Worm (Caenorhabditis elegans) whole organism, L3 larva: Measurements from ENCODE around the gene T08G5.2.

Source experiments
- R02D3.7 ChIP-seq: fragments of 150-350 bp; optimal IDR thresholded peaks from 2 replicates; lab custom pipeline; 2014; ENCODE audit warnings: missing biosample characterization, missing genetic modification characterization
- ZK546.5 ChIP-seq: sonication (generic microtip); optimal IDR thresholded peaks from 2 replicates; lab custom pipeline; 2017; ENCODE audit warnings: missing biosample characterization, missing genetic modification characterization
- aly-2 ChIP-seq: fragments of 150-350 bp; optimal IDR thresholded peaks from 2 replicates; lab custom pipeline; 2014; ENCODE audit warnings: missing biosample characterization, missing genetic modification characterization
- ama-1 ChIP-seq: fragments of 150-350 bp; optimal IDR thresholded peaks from 2 replicates; lab custom pipeline; 2018
- ceh-16 ChIP-seq: sonication (generic microtip); optimal IDR thresholded peaks from 2 replicates; lab custom pipeline; 2017; ENCODE audit warnings: missing biosample characterization, missing genetic modification characterization
- ceh-28 ChIP-seq: fragments of 150-350 bp; optimal IDR thresholded peaks from 2 replicates; lab custom pipeline; 2014; ENCODE audit warnings: missing biosample characterization, missing genetic modification reagents, missing genetic modification characterization
- ceh-82 ChIP-seq: fragments of 150-350 bp; optimal IDR thresholded peaks from 2 replicates; lab custom pipeline; 2014; ENCODE audit warnings: missing biosample characterization, missing genetic modification characterization
- ceh-9 ChIP-seq: sonication (generic microtip); optimal IDR thresholded peaks from 2 replicates; lab custom pipeline; 2018; ENCODE audit warnings: missing biosample characterization, missing genetic modification characterization
- daf-12 ChIP-seq: fragments of 150-350 bp; optimal IDR thresholded peaks from 2 replicates; lab custom pipeline; 2014; ENCODE audit warnings: missing biosample characterization, missing genetic modification reagents, missing genetic modification characterization
- egl-27 ChIP-seq: sonication (generic microtip); optimal IDR thresholded peaks from 4 replicates; lab custom pipeline; 2017; ENCODE audit warnings: missing biosample characterization, missing genetic modification reagents, missing genetic modification characterization
- egl-5 ChIP-seq: fragments of 150-350 bp; optimal IDR thresholded peaks from 2 replicates; lab custom pipeline; 2017; ENCODE audit warnings: missing biosample characterization, missing genetic modification reagents, missing genetic modification characterization, inconsistent platforms
- elt-1 ChIP-seq: fragments of 150-350 bp; optimal IDR thresholded peaks from 2 replicates; lab custom pipeline; 2014; ENCODE audit warnings: missing biosample characterization, missing genetic modification characterization
- elt-2 ChIP-seq: sonication (generic microtip); optimal IDR thresholded peaks from 2 replicates; lab custom pipeline; 2016; ENCODE audit warnings: missing genetic modification reagents, mild to moderate bottlenecking, missing genetic modification characterization, missing compliant biosample characterization
- elt-3 ChIP-seq, 3 experiments: fragments of 150-350 bp in 1 of 3; sonication (generic microtip) in 2 of 3; optimal IDR thresholded peaks; 2 replicates in 2 of 3; 4 replicates in 1 of 3; lab custom pipeline; 2014 to 2017; ENCODE audit warnings: missing biosample characterization in 3 of 3, missing genetic modification characterization in 3 of 3
- eor-1 ChIP-seq, 2 experiments: fragments of 150-350 bp; optimal IDR thresholded peaks; 2 replicates each; lab custom pipeline; 2014 to 2018; ENCODE audit warnings: missing biosample characterization in 2 of 2, missing genetic modification characterization in 2 of 2
- fkh-10 ChIP-seq: sonication (generic microtip); optimal IDR thresholded peaks from 2 replicates; lab custom pipeline; 2017; ENCODE audit warnings: missing biosample characterization, missing genetic modification reagents, missing genetic modification characterization
- fkh-2 ChIP-seq: fragments of 150-350 bp; optimal IDR thresholded peaks from 2 replicates; lab custom pipeline; 2014; ENCODE audit warnings: missing biosample characterization, missing genetic modification reagents, missing genetic modification characterization
- fos-1 ChIP-seq: fragments of 150-350 bp; optimal IDR thresholded peaks from 2 replicates; lab custom pipeline; 2014; ENCODE audit warnings: missing biosample characterization, missing genetic modification characterization
- hmg-11 ChIP-seq: sonication (generic microtip); optimal IDR thresholded peaks from 2 replicates; lab custom pipeline; 2016; ENCODE audit warnings: missing genetic modification characterization, missing compliant biosample characterization
- jun-1 ChIP-seq: fragments of 150-350 bp; optimal IDR thresholded peaks from 2 replicates; lab custom pipeline; 2014; ENCODE audit warnings: missing biosample characterization, missing genetic modification reagents, missing genetic modification characterization
- lin-15B ChIP-seq: fragments of 150-350 bp; optimal IDR thresholded peaks from 2 replicates; lab custom pipeline; 2014; ENCODE audit warnings: missing biosample characterization, missing genetic modification characterization
- lin-39 ChIP-seq: fragments of 150-350 bp; optimal IDR thresholded peaks from 2 replicates; lab custom pipeline; 2018; ENCODE audit warnings: missing biosample characterization, missing genetic modification reagents, missing genetic modification characterization
- lsy-12 ChIP-seq: sonication (generic microtip); optimal IDR thresholded peaks from 2 replicates; lab custom pipeline; 2016; ENCODE audit warnings: mild to moderate bottlenecking, missing genetic modification characterization, missing compliant biosample characterization
- mdl-1 ChIP-seq: fragments of 150-350 bp; optimal IDR thresholded peaks from 2 replicates; lab custom pipeline; 2014; ENCODE audit warnings: missing biosample characterization, missing genetic modification characterization
- mml-1 ChIP-seq: fragments of 150-350 bp; sonication (generic microtip); optimal IDR thresholded peaks from 3 replicates; lab custom pipeline; 2014; ENCODE audit warnings: missing biosample characterization, missing genetic modification characterization
- nfya-1 ChIP-seq: sonication (generic microtip); optimal IDR thresholded peaks from 2 replicates; lab custom pipeline; 2017; ENCODE audit warnings: missing genetic modification characterization, mild to moderate bottlenecking, missing compliant biosample characterization, antibody characterized with exemption, moderate library complexity; ENCODE audit not compliant: insufficient read depth
- nhr-11 ChIP-seq: fragments of 150-350 bp; optimal IDR thresholded peaks from 2 replicates; lab custom pipeline; 2014; ENCODE audit warnings: missing biosample characterization, missing genetic modification characterization
- nhr-12 ChIP-seq: fragments of 150-350 bp; optimal IDR thresholded peaks from 2 replicates; lab custom pipeline; 2014; ENCODE audit warnings: missing biosample characterization, missing genetic modification characterization
- nhr-23 ChIP-seq: fragments of 150-350 bp; optimal IDR thresholded peaks from 2 replicates; lab custom pipeline; 2014; ENCODE audit warnings: missing biosample characterization, missing genetic modification reagents, missing genetic modification characterization
- nhr-237 ChIP-seq: fragments of 150-350 bp; optimal IDR thresholded peaks from 2 replicates; lab custom pipeline; 2014; ENCODE audit warnings: missing biosample characterization, missing genetic modification characterization
- nhr-25 ChIP-seq: sonication (generic microtip); optimal IDR thresholded peaks from 2 replicates; lab custom pipeline; 2017; ENCODE audit warnings: missing biosample characterization, missing genetic modification characterization
- nhr-28 ChIP-seq: fragments of 150-350 bp; optimal IDR thresholded peaks from 2 replicates; lab custom pipeline; 2014; ENCODE audit warnings: missing biosample characterization, missing genetic modification characterization
- nhr-43 ChIP-seq: sonication (generic microtip); optimal IDR thresholded peaks from 2 replicates; lab custom pipeline; 2016; ENCODE audit warnings: mild to moderate bottlenecking, missing genetic modification characterization, missing compliant biosample characterization; ENCODE audit not compliant: poor library complexity, severe bottlenecking
- nhr-67 ChIP-seq: fragments of 150-350 bp; optimal IDR thresholded peaks from 2 replicates; lab custom pipeline; 2014; ENCODE audit warnings: missing biosample characterization, missing genetic modification characterization
- nhr-76 ChIP-seq: fragments of 150-350 bp; sonication (generic microtip); optimal IDR thresholded peaks from 5 replicates; lab custom pipeline; 2014; ENCODE audit warnings: missing biosample characterization, missing genetic modification characterization
- nhr-77 ChIP-seq: fragments of 150-350 bp; optimal IDR thresholded peaks from 2 replicates; lab custom pipeline; 2014; ENCODE audit warnings: missing biosample characterization, missing genetic modification characterization
- pha-4 ChIP-seq: fragments of 150-350 bp; optimal IDR thresholded peaks from 2 replicates; lab custom pipeline; 2014; ENCODE audit warnings: missing biosample characterization, missing genetic modification reagents, missing genetic modification characterization
- pqm-1 ChIP-seq: fragments of 150-350 bp; optimal IDR thresholded peaks from 2 replicates; lab custom pipeline; 2017; ENCODE audit warnings: missing biosample characterization, missing genetic modification characterization, inconsistent platforms
- sea-2 ChIP-seq: fragments of 150-350 bp; sonication (generic microtip); optimal IDR thresholded peaks from 4 replicates; lab custom pipeline; 2014; ENCODE audit warnings: missing biosample characterization, missing genetic modification reagents, missing genetic modification characterization
- skn-1 ChIP-seq: fragments of 150-350 bp; optimal IDR thresholded peaks from 2 replicates; lab custom pipeline; 2014; ENCODE audit warnings: missing biosample characterization, missing genetic modification characterization
- snpc-4 ChIP-seq: fragments of 150-350 bp; optimal IDR thresholded peaks from 2 replicates; lab custom pipeline; 2014; ENCODE audit warnings: missing biosample characterization, missing genetic modification characterization
- tbx-2 ChIP-seq: sonication (generic microtip); optimal IDR thresholded peaks from 2 replicates; lab custom pipeline; 2016; ENCODE audit warnings: mild to moderate bottlenecking, missing genetic modification characterization, missing compliant biosample characterization
- unc-39 ChIP-seq: sonication (generic microtip); optimal IDR thresholded peaks from 4 replicates; lab custom pipeline; 2017; ENCODE audit warnings: missing biosample characterization, missing genetic modification characterization
- unc-62 ChIP-seq: fragments of 150-350 bp; sonication (generic microtip); optimal IDR thresholded peaks from 4 replicates; lab custom pipeline; 2014; ENCODE audit warnings: missing biosample characterization, missing genetic modification reagents, missing genetic modification characterization
- zag-1 ChIP-seq: fragments of 150-350 bp; optimal IDR thresholded peaks from 2 replicates; lab custom pipeline; 2014; ENCODE audit warnings: missing biosample characterization, missing genetic modification characterization
- ztf-11 ChIP-seq: fragments of 150-350 bp; optimal IDR thresholded peaks from 2 replicates; lab custom pipeline; 2014; ENCODE audit warnings: missing biosample characterization, missing genetic modification characterization
- ztf-4 ChIP-seq: fragments of 150-350 bp; optimal IDR thresholded peaks from 2 replicates; lab custom pipeline; 2014; ENCODE audit warnings: missing biosample characterization, missing genetic modification characterization

T08G5.2 gene

ce11 chrV:14013638-14014037, 12.5 kb downstream of the T08G5.2 start:
- no peak for TF ChIP-seq pqm-1 (tag; lab: Kevin White, UChicago)
- no peak for TF ChIP-seq elt-2 (tag; lab: Kevin White, UChicago)
- TF ChIP-seq mml-1 (tag; lab: Kevin White, UChicago), result no peak
- no peak for TF ChIP-seq sea-2 (GFP tag; lab: Kevin White, UChicago)
- TF ChIP-seq jun-1 (tag; lab: Kevin White, UChicago), result no peak
- TF ChIP-seq nhr-11 (tag; lab: Kevin White, UChicago), result no peak
- TF ChIP-seq lin-15B (tag; lab: Kevin White, UChicago), result no peak
- peak; percentile 55 for TF ChIP-seq ama-1 (lab: Kevin White, UChicago)

- TF ChIP-seq ceh-16 (tag; lab: Kevin White, UChicago), result no peak
- no peak for TF ChIP-seq unc-62
- peak; percentile 73 for TF ChIP-seq hmg-11 (tag; lab: Kevin White, UChicago)
- TF ChIP-seq nhr-23, result peak; percentile 77
- peak; percentile 62 for TF ChIP-seq skn-1 (tag; lab: Kevin White, UChicago)
- no peak for TF ChIP-seq daf-12 (tag; lab: Kevin White, UChicago)
- peak; percentile 28 for TF ChIP-seq R02D3.7
- TF ChIP-seq pqm-1 (tag; lab: Kevin White, UChicago), result peak; percentile 20
- no peak for TF ChIP-seq ztf-11 (tag; lab: Kevin White, UChicago)
- peak; percentile 32 for TF ChIP-seq lsy-12 (tag; lab: Kevin White, UChicago)
- no peak for TF ChIP-seq fkh-2
- TF ChIP-seq fkh-10 (GFP tag; lab: Kevin White, UChicago), result peak; percentile 21
- peak; percentile 42 for TF ChIP-seq egl-5
- TF ChIP-seq elt-1, result no peak
- no peak for TF ChIP-seq zag-1
- no peak for TF ChIP-seq eor-1 (tag; optimal IDR thresholded peaks at IDR 0.05; lab: Kevin White, UChicago)
- no peak for TF ChIP-seq mdl-1 (tag; lab: Kevin White, UChicago)
- TF ChIP-seq nhr-43 (tag; lab: Kevin White, UChicago), result peak; percentile 33
- TF ChIP-seq egl-27 (tag; lab: Kevin White, UChicago), result no peak
- peak; percentile 28 for TF ChIP-seq jun-1 (tag; lab: Kevin White, UChicago)
- TF ChIP-seq nhr-25 (tag; lab: Kevin White, UChicago), result peak; percentile 57
- TF ChIP-seq nhr-67 (tag; lab: Kevin White, UChicago), result no peak
- TF ChIP-seq lin-15B (tag; lab: Kevin White, UChicago), result peak; percentile 80
- no peak for TF ChIP-seq mml-1 (tag; lab: Kevin White, UChicago)
- no peak for TF ChIP-seq nhr-76 (tag; lab: Kevin White, UChicago)
- no peak for TF ChIP-seq ceh-82 (tag; lab: Kevin White, UChicago)
- TF ChIP-seq fos-1 (tag; lab: Kevin White, UChicago), result no peak
- peak; percentile 93 for TF ChIP-seq lin-39
- TF ChIP-seq snpc-4 (tag; lab: Kevin White, UChicago), result peak; percentile 80
- TF ChIP-seq nhr-77 (tag; lab: Kevin White, UChicago), result no peak
- TF ChIP-seq aly-2 (tag; lab: Kevin White, UChicago), result no peak
- TF ChIP-seq ZK546.5 (tag; lab: Kevin White, UChicago), result no peak
- peak; percentile 78 for TF ChIP-seq nfya-1 (tag; lab: Kevin White, UChicago)
- no peak for TF ChIP-seq tbx-2 (tag; lab: Kevin White, UChicago)
- TF ChIP-seq nhr-28 (tag; lab: Kevin White, UChicago), result no peak
- no peak for TF ChIP-seq nhr-237 (tag; lab: Kevin White, UChicago)
- TF ChIP-seq pha-4 (tag; lab: Kevin White, UChicago), result peak; percentile 79
- TF ChIP-seq nhr-12, result no peak
- TF ChIP-seq elt-3 (tag; optimal IDR thresholded peaks at IDR 0.05; lab: Kevin White, UChicago), result no peak
- TF ChIP-seq elt-2 (tag; lab: Kevin White, UChicago), result peak; percentile 55
- no peak for TF ChIP-seq ceh-9 (tag; lab: Kevin White, UChicago)
- TF ChIP-seq sea-2 (GFP tag; lab: Kevin White, UChicago), result no peak
- peak; percentile 70 for TF ChIP-seq ceh-28
- TF ChIP-seq ztf-4 (tag; lab: Kevin White, UChicago), result no peak
- peak; percentile 13 for TF ChIP-seq nhr-11 (tag; lab: Kevin White, UChicago)
- peak; percentile 58 for TF ChIP-seq ama-1 (lab: Kevin White, UChicago)
- TF ChIP-seq unc-39 (tag; lab: Kevin White, UChicago), result no peak
Measured at ce11 chrV:14012002-14012554, 14.0 kb downstream of the T08G5.2 start, which contains the start of the genes ddx-17 and aip-1. TSS of gene ddx-17 (minus strand) at chrV:14012052. TSS of gene aip-1 (plus strand) at chrV:14012333.
